Worm (Caenorhabditis elegans) whole organism, young adult: ENCODE results near the gene smg-3.

Experiments used
- mel-28 ChIP-seq: sonication (generic microtip); optimal IDR thresholded peaks from 2 replicates; lab custom pipeline; 2016; ENCODE audit warnings: borderline replicate concordance, mild to moderate bottlenecking, missing genetic modification characterization, missing compliant biosample characterization
- pha-4 ChIP-seq: fragments of 150-350 bp; sonication (generic microtip); optimal IDR thresholded peaks from 2 replicates; lab custom pipeline; 2014; ENCODE audit warnings: missing biosample characterization, missing genetic modification reagents, missing genetic modification characterization

- TF ChIP-seq mel-28 (tag; lab: Kevin White, UChicago): no peak
- TF ChIP-seq pha-4 (tag; lab: Kevin White, UChicago): no peak
Measured at ce11 chrIV:6325772-6326171, 47.1 kb downstream of the smg-3 start.
